Fruit fly (Drosophila melanogaster) whole organism, adult: ENCODE results near the gene Rab8.

Experiments
- Crg-1 ChIP-seq: fragments of 200-800 bp; sonication (Bioruptor generic); optimal IDR thresholded peaks from 2 replicates; lab custom pipeline; 2016; ENCODE audit warnings: missing biosample characterization, missing genetic modification characterization
- pad ChIP-seq: fragments of 200-800 bp; sonication (Bioruptor generic); optimal IDR thresholded peaks from 3 replicates; lab custom pipeline; 2017; ENCODE audit warnings: missing biosample characterization, missing genetic modification characterization, mild to moderate bottlenecking, moderate library complexity, missing genetic modification reagents
- tj ChIP-seq: fragments of 200-800 bp; sonication (Bioruptor generic); optimal IDR thresholded peaks from 3 replicates; lab custom pipeline; 2017; ENCODE audit warnings: missing biosample characterization, mild to moderate bottlenecking, missing genetic modification characterization, moderate library complexity

DNA sequence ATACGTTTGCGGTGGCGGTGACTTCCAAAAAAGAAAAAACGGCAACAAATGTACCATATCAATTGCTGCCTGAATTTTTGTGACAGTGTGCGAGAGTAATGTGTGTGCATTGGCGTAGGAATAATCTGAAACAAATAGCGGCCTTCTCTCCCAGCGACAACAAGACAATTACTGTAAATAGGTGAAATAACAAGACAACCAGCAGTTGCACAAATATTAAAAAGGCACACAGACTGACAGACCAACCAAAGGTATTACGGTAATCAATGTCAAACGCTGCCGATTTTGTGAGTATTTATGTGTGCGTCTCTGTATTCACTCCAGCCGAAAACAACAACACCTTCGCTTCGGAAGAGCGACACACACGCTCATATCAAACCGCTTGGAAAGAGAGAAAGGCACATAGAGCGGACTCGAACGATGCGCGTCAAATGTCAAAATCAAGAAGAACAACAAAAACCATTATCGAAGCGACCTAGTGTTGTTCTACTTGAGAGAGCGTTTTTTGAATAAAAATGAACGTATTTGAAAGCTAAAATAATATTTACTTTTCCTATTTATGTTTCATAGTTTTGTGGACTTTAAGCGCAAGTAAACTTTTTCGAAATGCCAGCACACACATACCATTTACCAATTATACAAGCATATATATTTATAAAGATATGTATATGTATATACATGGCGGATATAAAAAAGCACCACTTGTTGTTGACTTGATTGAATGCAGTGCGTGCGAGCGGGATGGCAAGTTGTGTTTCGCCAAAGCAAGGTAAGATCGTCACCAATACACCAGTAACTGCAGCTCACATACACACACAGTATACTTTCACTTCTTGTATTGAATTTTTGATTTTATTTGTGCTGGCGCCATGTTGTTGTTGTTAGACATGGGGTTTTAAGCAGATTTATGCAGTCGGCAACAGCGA is 36.2 kb upstream of the Rab8 start:
- peak; percentile 86 for TF ChIP-seq pad (GFP tag; lab: Kevin White, UChicago)
- no peak for TF ChIP-seq tj (GFP tag; lab: Kevin White, UChicago)
- peak; percentile 62 for TF ChIP-seq Crg-1 (GFP tag; lab: Kevin White, UChicago)
